Fruit fly (Drosophila melanogaster) whole organism, embryonic: Measurements from ENCODE around the gene CG14868.
A peak's percentile ranks its signal among the peaks of the same experiment; 100 is the strongest.

Experiments used
- Atf6 ChIP-seq: fragments of 200-800 bp; sonication (Bioruptor generic); IDR thresholded peaks from 2 replicates; pipeline ENCODE4 v1.3.6; 2022; ENCODE audit warnings: missing biosample characterization, missing genetic modification characterization
- CG10147 ChIP-seq: fragments of 200-800 bp; sonication (Bioruptor generic); optimal IDR thresholded peaks from 2 replicates; lab custom pipeline; 2019; ENCODE audit warnings: missing biosample characterization, mild to moderate bottlenecking, missing genetic modification characterization, moderate library complexity
- CG10543 ChIP-seq: fragments of 200-800 bp; sonication (Bioruptor generic); optimal IDR thresholded peaks from 3 replicates; lab custom pipeline; 2017; ENCODE audit warnings: missing biosample characterization, mild to moderate bottlenecking, missing genetic modification characterization, moderate library complexity
- CG11247 ChIP-seq: fragments of 200-800 bp; sonication (Bioruptor generic); IDR thresholded peaks from 2 replicates; pipeline ENCODE4 v1.3.6; 2022; ENCODE audit warnings: missing biosample characterization, missing genetic modification characterization
- CG12071 ChIP-seq: fragments of 200-800 bp; sonication (Bioruptor generic); optimal IDR thresholded peaks from 3 replicates; lab custom pipeline; 2018; ENCODE audit warnings: missing biosample characterization, mild to moderate bottlenecking, missing genetic modification characterization
- CG13296 ChIP-seq: fragments of 200-800 bp; sonication (Bioruptor generic); optimal IDR thresholded peaks from 3 replicates; lab custom pipeline; 2018; ENCODE audit warnings: missing biosample characterization, mild to moderate bottlenecking, missing genetic modification characterization
- CG16779 ChIP-seq: fragments of 200-800 bp; sonication (Bioruptor generic); IDR thresholded peaks from 2 replicates; pipeline ENCODE4 v1.3.6; 2022; ENCODE audit warnings: missing biosample characterization, missing genetic modification characterization
- CG17328 ChIP-seq: fragments of 200-800 bp; sonication (Bioruptor generic); IDR thresholded peaks from 2 replicates; pipeline ENCODE4 v1.3.6; 2022; ENCODE audit warnings: missing biosample characterization, missing genetic modification characterization
- CG17361 ChIP-seq: fragments of 200-800 bp; sonication (Bioruptor generic); IDR thresholded peaks from 3 replicates; pipeline ENCODE4 v1.3.6; 2022; ENCODE audit warnings: missing biosample characterization, missing genetic modification characterization
- CG17912 ChIP-seq: fragments of 200-800 bp; sonication (Bioruptor generic); optimal IDR thresholded peaks from 2 replicates; lab custom pipeline; 2018; ENCODE audit warnings: missing biosample characterization, mild to moderate bottlenecking, missing genetic modification characterization
- CG18476 ChIP-seq: fragments of 200-800 bp; sonication (Bioruptor generic); optimal IDR thresholded peaks from 2 replicates; lab custom pipeline; 2016; ENCODE audit warnings: missing biosample characterization, mild to moderate bottlenecking, missing genetic modification characterization
- CG18599 ChIP-seq: fragments of 200-800 bp; sonication (Bioruptor generic); optimal IDR thresholded peaks from 3 replicates; lab custom pipeline; 2017; ENCODE audit warnings: missing biosample characterization, missing genetic modification characterization, mild to moderate bottlenecking, moderate library complexity, missing genetic modification reagents
- CG31441 ChIP-seq: fragments of 200-800 bp; sonication (Bioruptor generic); IDR thresholded peaks from 2 replicates; pipeline ENCODE4 v1.3.6; 2022; ENCODE audit warnings: missing biosample characterization, missing genetic modification characterization
- CG3726 ChIP-seq: fragments of 200-800 bp; sonication (Bioruptor generic); IDR thresholded peaks from 3 replicates; pipeline ENCODE4, ENCODE4 v1.3.6; 2022; ENCODE audit warnings: missing biosample characterization, missing genetic modification characterization
- CG7786 ChIP-seq: fragments of 200-800 bp; sonication (Bioruptor generic); optimal IDR thresholded peaks from 2 replicates; lab custom pipeline; 2016; ENCODE audit warnings: missing biosample characterization, missing genetic modification characterization
- CG7928 ChIP-seq: fragments of 200-800 bp; sonication (Bioruptor generic); optimal IDR thresholded peaks from 2 replicates; lab custom pipeline; 2017; ENCODE audit warnings: missing biosample characterization, mild to moderate bottlenecking, missing genetic modification characterization
- CG9437 ChIP-seq: fragments of 200-800 bp; sonication (Bioruptor generic); optimal IDR thresholded peaks from 2 replicates; lab custom pipeline; 2018; ENCODE audit warnings: missing biosample characterization, mild to moderate bottlenecking, missing genetic modification characterization
- D ChIP-seq, 2 experiments: fragments of 200-800 bp in 1 of 2; fragments of >200 bp in 1 of 2; sonication (Bioruptor generic) in 1 of 2; optimal IDR thresholded peaks; 2 replicates in 1 of 2; 3 replicates in 1 of 2; lab custom pipeline; 2017; ENCODE audit warnings: mild to moderate bottlenecking in 1 of 2, missing biosample characterization in 1 of 2, missing genetic modification characterization in 1 of 2, missing genetic modification reagents in 1 of 2
- Deaf1 ChIP-seq: fragments of 200-800 bp; optimal IDR thresholded peaks from 3 replicates; lab custom pipeline; 2019; ENCODE audit warnings: missing biosample characterization, mild to moderate bottlenecking, missing genetic modification characterization, moderate library complexity
- Doc2 ChIP-seq: fragments of 200-800 bp; sonication (Bioruptor generic); IDR thresholded peaks from 2 replicates; pipeline ENCODE4 v1.3.6; 2022; ENCODE audit warnings: missing biosample characterization, missing genetic modification characterization
- ERR ChIP-seq: fragments of 200-800 bp; sonication (Bioruptor generic); optimal IDR thresholded peaks from 2 replicates; lab custom pipeline; 2016; ENCODE audit warnings: missing biosample characterization, missing genetic modification characterization
- H15 ChIP-seq: fragments of 200-800 bp; sonication (Bioruptor generic); IDR thresholded peaks from 3 replicates; pipeline ENCODE4 v1.3.6; 2022; ENCODE audit warnings: missing biosample characterization, missing genetic modification characterization
- HmgZ ChIP-seq: fragments of 200-800 bp; sonication (Bioruptor generic); optimal IDR thresholded peaks from 2 replicates; lab custom pipeline; 2018; ENCODE audit warnings: missing biosample characterization, mild to moderate bottlenecking, missing genetic modification characterization
- Hr3 ChIP-seq: fragments of 200-800 bp; sonication (Bioruptor generic); optimal IDR thresholded peaks from 3 replicates; lab custom pipeline; 2016; ENCODE audit warnings: missing biosample characterization, missing genetic modification characterization
- Nf-YC ChIP-seq: fragments of 200-800 bp; optimal IDR thresholded peaks from 3 replicates; lab custom pipeline; 2019; ENCODE audit warnings: missing biosample characterization, mild to moderate bottlenecking, missing genetic modification characterization, moderate library complexity
- Oli ChIP-seq: fragments of 200-800 bp; sonication (Bioruptor generic); optimal IDR thresholded peaks from 2 replicates; lab custom pipeline; 2018; ENCODE audit warnings: missing biosample characterization, mild to moderate bottlenecking, missing genetic modification characterization, moderate library complexity
- Rfx ChIP-seq: fragments of 200-800 bp; sonication (Bioruptor generic); IDR thresholded peaks from 2 replicates; pipeline ENCODE4 v1.3.6; 2022; ENCODE audit warnings: missing biosample characterization, missing genetic modification characterization
- Ssrp ChIP-seq: fragments of 200-800 bp; sonication (Bioruptor generic); optimal IDR thresholded peaks from 2 replicates; lab custom pipeline; 2018; ENCODE audit warnings: missing biosample characterization, mild to moderate bottlenecking, missing genetic modification characterization, moderate library complexity
- Xbp1 ChIP-seq: fragments of 200-800 bp; sonication (Bioruptor generic); optimal IDR thresholded peaks from 3 replicates; lab custom pipeline; 2016; ENCODE audit warnings: missing biosample characterization, mild to moderate bottlenecking, missing genetic modification characterization
- YL-1 ChIP-seq: fragments of 200-800 bp; sonication (Bioruptor generic); optimal IDR thresholded peaks from 3 replicates; lab custom pipeline; 2017; ENCODE audit warnings: missing biosample characterization, mild to moderate bottlenecking, missing genetic modification characterization
- ato ChIP-seq: fragments of 200-800 bp; sonication (Bioruptor generic); IDR thresholded peaks from 2 replicates; pipeline ENCODE4 v1.3.6; 2022; ENCODE audit warnings: missing biosample characterization, missing genetic modification characterization; ENCODE audit not compliant: partially characterized antibody
- cad ChIP-seq: fragments of >200 bp; optimal IDR thresholded peaks from 2 replicates; lab custom pipeline; 2017; ENCODE audit warnings: missing biosample characterization, missing genetic modification characterization
- chif ChIP-seq, 2 experiments: fragments of 200-800 bp; sonication (Bioruptor generic); optimal IDR thresholded peaks; 3 replicates each; lab custom pipeline; 2016; ENCODE audit warnings: missing biosample characterization in 2 of 2, missing genetic modification characterization in 2 of 2
- dati ChIP-seq: fragments of 200-800 bp; sonication (Bioruptor generic); IDR thresholded peaks from 2 replicates; pipeline ENCODE4 v1.3.6; 2022; ENCODE audit warnings: missing biosample characterization, missing genetic modification characterization
- dimm ChIP-seq: fragments of 200-800 bp; sonication (Bioruptor generic); IDR thresholded peaks from 2 replicates; pipeline ENCODE4 v1.3.6; 2022; ENCODE audit warnings: missing biosample characterization, missing genetic modification characterization
- exex ChIP-seq: fragments of 200-800 bp; sonication (Bioruptor generic); optimal IDR thresholded peaks from 4 replicates; lab custom pipeline; 2018; ENCODE audit warnings: missing biosample characterization, mild to moderate bottlenecking, missing genetic modification characterization, moderate library complexity
- fu2 ChIP-seq: fragments of 200-800 bp; sonication (Bioruptor generic); optimal IDR thresholded peaks from 2 replicates; lab custom pipeline; 2016; ENCODE audit warnings: missing biosample characterization, missing genetic modification characterization
- gfzf ChIP-seq: fragments of 200-800 bp; sonication (Bioruptor generic); optimal IDR thresholded peaks from 2 replicates; lab custom pipeline; 2016; ENCODE audit warnings: missing biosample characterization, mild to moderate bottlenecking, missing genetic modification characterization, moderate library complexity
- luna ChIP-seq: fragments of 200-800 bp; sonication (Bioruptor generic); optimal IDR thresholded peaks from 2 replicates; lab custom pipeline; 2016; ENCODE audit warnings: missing biosample characterization, missing genetic modification characterization
- nau ChIP-seq: fragments of 200-800 bp; sonication (Bioruptor generic); optimal IDR thresholded peaks from 3 replicates; lab custom pipeline; 2017; ENCODE audit warnings: missing biosample characterization, mild to moderate bottlenecking, missing genetic modification characterization, missing genetic modification reagents
- pita ChIP-seq: fragments of 200-800 bp; sonication (Bioruptor generic); optimal IDR thresholded peaks from 2 replicates; lab custom pipeline; 2017; ENCODE audit warnings: missing biosample characterization, mild to moderate bottlenecking, missing genetic modification characterization
- ranshi ChIP-seq: fragments of 200-800 bp; sonication (Bioruptor generic); IDR thresholded peaks from 2 replicates; pipeline ENCODE4 v1.3.6; 2022; ENCODE audit warnings: missing biosample characterization, missing genetic modification characterization
- schlank ChIP-seq: fragments of 200-800 bp; sonication (Bioruptor generic); optimal IDR thresholded peaks from 2 replicates; lab custom pipeline; 2018; ENCODE audit warnings: missing biosample characterization, mild to moderate bottlenecking, missing genetic modification characterization
- sd ChIP-seq: fragments of 200-800 bp; sonication (Bioruptor generic); optimal IDR thresholded peaks from 3 replicates; lab custom pipeline; 2018; ENCODE audit warnings: missing biosample characterization, mild to moderate bottlenecking, missing genetic modification characterization, moderate library complexity
- sna ChIP-seq: fragments of 200-800 bp; sonication (Bioruptor generic); IDR thresholded peaks from 2 replicates; pipeline ENCODE4 v1.3.6; 2022; ENCODE audit warnings: missing biosample characterization, missing genetic modification characterization; ENCODE audit not compliant: partially characterized antibody
- stwl ChIP-seq: fragments of 200-800 bp; sonication (Bioruptor generic); optimal IDR thresholded peaks from 3 replicates; lab custom pipeline; 2018; ENCODE audit warnings: missing biosample characterization, mild to moderate bottlenecking, missing genetic modification characterization, moderate library complexity
- tap ChIP-seq: fragments of 200-800 bp; optimal IDR thresholded peaks from 3 replicates; lab custom pipeline; 2019; ENCODE audit warnings: missing biosample characterization, mild to moderate bottlenecking, missing genetic modification characterization, moderate library complexity
- tio ChIP-seq: fragments of 200-800 bp; sonication (Bioruptor generic); optimal IDR thresholded peaks from 2 replicates; lab custom pipeline; 2017; ENCODE audit warnings: missing biosample characterization, missing genetic modification characterization, inconsistent platforms
- zfh2 ChIP-seq: fragments of 200-800 bp; sonication (Bioruptor generic); optimal IDR thresholded peaks from 2 replicates; lab custom pipeline; 2016; ENCODE audit warnings: missing biosample characterization, missing genetic modification characterization

Gene CG14868

dm6 chr3R:15342926-15343685, 26.6 kb downstream of the CG14868 start, which contains the start of gene Nagk (continued):
- TF ChIP-seq CG17361 (GFP tag; lab: Robert Waterston, UW) = peak; percentile 88
- no peak for TF ChIP-seq stwl (tag; lab: Kevin White, UChicago)
- peak; percentile 80 for TF ChIP-seq Oli (tag; lab: Kevin White, UChicago)
- peak; percentile 24 for TF ChIP-seq fu2 (GFP tag; lab: Kevin White, UChicago)
- TF ChIP-seq CG9437 (GFP tag; lab: Kevin White, UChicago) = peak; percentile 79
- peak; percentile 50 for TF ChIP-seq Deaf1
- TF ChIP-seq sd (tag; lab: Kevin White, UChicago) = no peak
- TF ChIP-seq CG18476 (GFP tag; lab: Kevin White, UChicago) = peak; percentile 80
- TF ChIP-seq Atf6 (GFP tag; lab: Robert Waterston, UW) = peak; percentile 13; the same call in 1 of the 2 replicates
- TF ChIP-seq CG10543 (GFP tag; lab: Kevin White, UChicago) = peak; percentile 67
- peak; percentile 50 for TF ChIP-seq CG10147 (GFP tag; lab: Kevin White, UChicago)
- no peak for TF ChIP-seq pita (GFP tag; lab: Kevin White, UChicago)
- no peak for TF ChIP-seq ato (GFP tag; lab: Robert Waterston, UW)
- TF ChIP-seq CG7928 = no peak
- peak; percentile 49 for TF ChIP-seq Ssrp (tag; lab: Kevin White, UChicago)
- TF ChIP-seq CG17912 (GFP tag; lab: Kevin White, UChicago) = no peak
- peak; percentile 40 for TF ChIP-seq CG13296 (GFP tag; lab: Kevin White, UChicago)
- TF ChIP-seq dati (GFP tag; lab: Robert Waterston, UW) = 0 out of 2 replicates have a peak, but pooled peaks have one; percentile 5
- peak; percentile 5; the same call in 1 of the 3 replicates for TF ChIP-seq H15 (GFP tag; lab: Robert Waterston, UW)
- no peak for TF ChIP-seq cad (GFP tag; lab: Kevin White, UChicago)
- TF ChIP-seq CG18599 (GFP tag; lab: Kevin White, UChicago) = peak; percentile 65
- TF ChIP-seq YL-1 = peak; percentile 16
- TF ChIP-seq CG11247 (GFP tag; lab: Robert Waterston, UW) = 0 out of 2 replicates have a peak, but pooled peaks have one; percentile 5
- peak; percentile 4 for TF ChIP-seq CG12071 (GFP tag; lab: Kevin White, UChicago)
- TF ChIP-seq chif (GFP tag; optimal IDR thresholded peaks at IDR 0.05; lab: Kevin White, UChicago) = peak; percentile 9 to 72
- no peak for TF ChIP-seq dimm (GFP tag; lab: Robert Waterston, UW)
- TF ChIP-seq gfzf (GFP tag; lab: Kevin White, UChicago) = no peak
- TF ChIP-seq schlank (tag; lab: Kevin White, UChicago) = no peak
- TF ChIP-seq Rfx = peak; percentile 44
- TF ChIP-seq CG16779 (GFP tag; lab: Robert Waterston, UW) = no peak
- peak; percentile 64 for TF ChIP-seq zfh2 (GFP tag; lab: Kevin White, UChicago)
- peak; percentile 56 for TF ChIP-seq CG17328 (GFP tag; lab: Robert Waterston, UW)
- TF ChIP-seq ranshi (GFP tag; lab: Robert Waterston, UW) = peak; percentile 8; the same call in 1 of the 2 replicates
- no peak for TF ChIP-seq CG3726 (GFP tag; lab: Robert Waterston, UW)
- TF ChIP-seq tap (tag; lab: Kevin White, UChicago) = no peak
- TF ChIP-seq Hr3 = peak; percentile 77
- no peak for TF ChIP-seq sna (GFP tag; lab: Robert Waterston, UW)
- TF ChIP-seq Nf-YC (tag; lab: Kevin White, UChicago) = peak; percentile 66
- TF ChIP-seq D (optimal IDR thresholded peaks at IDR 0.05; lab: Kevin White, UChicago) = no peak
- peak; percentile 62 for TF ChIP-seq D (GFP tag; optimal IDR thresholded peaks at IDR 0.05; lab: Kevin White, UChicago)
- TF ChIP-seq HmgZ = peak; percentile 5
- TF ChIP-seq CG7786 = peak; percentile 4
- no peak for TF ChIP-seq nau (GFP tag; lab: Kevin White, UChicago)
- no peak for TF ChIP-seq tio (GFP tag; lab: Kevin White, UChicago)
- TF ChIP-seq ERR (GFP tag; lab: Kevin White, UChicago) = no peak
- peak; percentile 64 for TF ChIP-seq Xbp1 (GFP tag; lab: Kevin White, UChicago)
- no peak for TF ChIP-seq luna (GFP tag; lab: Kevin White, UChicago)
- TF ChIP-seq exex (tag; lab: Kevin White, UChicago) = peak; percentile 47
- peak; percentile 70 for TF ChIP-seq CG31441 (GFP tag; lab: Robert Waterston, UW)
- TF ChIP-seq Doc2 (GFP tag; lab: Robert Waterston, UW) = no peak
